Worm (Caenorhabditis elegans) whole organism, L3 larva: ENCODE data around the gene fndc-1.

Experiments
- ama-1 ChIP-seq: fragments of 150-350 bp; optimal IDR thresholded peaks from 2 replicates; lab custom pipeline; 2018
- ceh-9 ChIP-seq: sonication (generic microtip); optimal IDR thresholded peaks from 2 replicates; lab custom pipeline; 2018; ENCODE audit warnings: missing biosample characterization, missing genetic modification characterization
- jun-1 ChIP-seq: fragments of 150-350 bp; optimal IDR thresholded peaks from 2 replicates; lab custom pipeline; 2014; ENCODE audit warnings: missing biosample characterization, missing genetic modification reagents, missing genetic modification characterization
- nhr-12 ChIP-seq: fragments of 150-350 bp; optimal IDR thresholded peaks from 2 replicates; lab custom pipeline; 2014; ENCODE audit warnings: missing biosample characterization, missing genetic modification characterization
- nhr-76 ChIP-seq: fragments of 150-350 bp; sonication (generic microtip); optimal IDR thresholded peaks from 5 replicates; lab custom pipeline; 2014; ENCODE audit warnings: missing biosample characterization, missing genetic modification characterization
- ztf-4 ChIP-seq: fragments of 150-350 bp; optimal IDR thresholded peaks from 2 replicates; lab custom pipeline; 2014; ENCODE audit warnings: missing biosample characterization, missing genetic modification characterization

- no peak for TF ChIP-seq ceh-9 (tag; lab: Kevin White, UChicago)
- TF ChIP-seq ama-1 (lab: Kevin White, UChicago) = no peak
- TF ChIP-seq nhr-12 (tag; lab: Kevin White, UChicago) = no peak
- TF ChIP-seq nhr-76 (tag; lab: Kevin White, UChicago) = no peak
- TF ChIP-seq ztf-4 (tag; lab: Kevin White, UChicago) = no peak
- TF ChIP-seq jun-1 (tag; lab: Kevin White, UChicago) = no peak
Observed at ce11 chrII:11261173-11261572, 24.0 kb upstream of the fndc-1 start, which contains the start of gene T05B9.1.
